Worm (Caenorhabditis elegans) whole organism, L3 larva: Measurements from ENCODE around the gene R13H4.5.

ENCODE experiments used
- R02D3.7 ChIP-seq: fragments of 150-350 bp; optimal IDR thresholded peaks from 2 replicates; lab custom pipeline; 2014; ENCODE audit warnings: missing biosample characterization, missing genetic modification characterization
- ama-1 ChIP-seq: fragments of 150-350 bp; optimal IDR thresholded peaks from 2 replicates; lab custom pipeline; 2018
- ceh-16 ChIP-seq: sonication (generic microtip); optimal IDR thresholded peaks from 2 replicates; lab custom pipeline; 2017; ENCODE audit warnings: missing biosample characterization, missing genetic modification characterization
- ceh-28 ChIP-seq: fragments of 150-350 bp; optimal IDR thresholded peaks from 2 replicates; lab custom pipeline; 2014; ENCODE audit warnings: missing biosample characterization, missing genetic modification reagents, missing genetic modification characterization
- ceh-82 ChIP-seq: fragments of 150-350 bp; optimal IDR thresholded peaks from 2 replicates; lab custom pipeline; 2014; ENCODE audit warnings: missing biosample characterization, missing genetic modification characterization
- ceh-9 ChIP-seq: sonication (generic microtip); optimal IDR thresholded peaks from 2 replicates; lab custom pipeline; 2018; ENCODE audit warnings: missing biosample characterization, missing genetic modification characterization
- daf-12 ChIP-seq: fragments of 150-350 bp; optimal IDR thresholded peaks from 2 replicates; lab custom pipeline; 2014; ENCODE audit warnings: missing biosample characterization, missing genetic modification reagents, missing genetic modification characterization
- egl-27 ChIP-seq: sonication (generic microtip); optimal IDR thresholded peaks from 4 replicates; lab custom pipeline; 2017; ENCODE audit warnings: missing biosample characterization, missing genetic modification reagents, missing genetic modification characterization
- egl-5 ChIP-seq: fragments of 150-350 bp; optimal IDR thresholded peaks from 2 replicates; lab custom pipeline; 2017; ENCODE audit warnings: missing biosample characterization, missing genetic modification reagents, missing genetic modification characterization, inconsistent platforms
- elt-2 ChIP-seq: sonication (generic microtip); optimal IDR thresholded peaks from 2 replicates; lab custom pipeline; 2016; ENCODE audit warnings: missing genetic modification reagents, mild to moderate bottlenecking, missing genetic modification characterization, missing compliant biosample characterization
- elt-3 ChIP-seq, 3 experiments: fragments of 150-350 bp in 1 of 3; sonication (generic microtip) in 2 of 3; optimal IDR thresholded peaks; 2 replicates in 2 of 3; 4 replicates in 1 of 3; lab custom pipeline; 2014 to 2017; ENCODE audit warnings: missing biosample characterization in 3 of 3, missing genetic modification characterization in 3 of 3
- eor-1 ChIP-seq, 2 experiments: fragments of 150-350 bp; optimal IDR thresholded peaks; 2 replicates each; lab custom pipeline; 2014 to 2018; ENCODE audit warnings: missing biosample characterization in 2 of 2, missing genetic modification characterization in 2 of 2
- fkh-10 ChIP-seq: sonication (generic microtip); optimal IDR thresholded peaks from 2 replicates; lab custom pipeline; 2017; ENCODE audit warnings: missing biosample characterization, missing genetic modification reagents, missing genetic modification characterization
- fkh-2 ChIP-seq: fragments of 150-350 bp; optimal IDR thresholded peaks from 2 replicates; lab custom pipeline; 2014; ENCODE audit warnings: missing biosample characterization, missing genetic modification reagents, missing genetic modification characterization
- fos-1 ChIP-seq: fragments of 150-350 bp; optimal IDR thresholded peaks from 2 replicates; lab custom pipeline; 2014; ENCODE audit warnings: missing biosample characterization, missing genetic modification characterization
- hmg-11 ChIP-seq: sonication (generic microtip); optimal IDR thresholded peaks from 2 replicates; lab custom pipeline; 2016; ENCODE audit warnings: missing genetic modification characterization, missing compliant biosample characterization
- jun-1 ChIP-seq: fragments of 150-350 bp; optimal IDR thresholded peaks from 2 replicates; lab custom pipeline; 2014; ENCODE audit warnings: missing biosample characterization, missing genetic modification reagents, missing genetic modification characterization
- lin-15B ChIP-seq: fragments of 150-350 bp; optimal IDR thresholded peaks from 2 replicates; lab custom pipeline; 2014; ENCODE audit warnings: missing biosample characterization, missing genetic modification characterization
- lin-39 ChIP-seq: fragments of 150-350 bp; optimal IDR thresholded peaks from 2 replicates; lab custom pipeline; 2018; ENCODE audit warnings: missing biosample characterization, missing genetic modification reagents, missing genetic modification characterization
- lsy-12 ChIP-seq: sonication (generic microtip); optimal IDR thresholded peaks from 2 replicates; lab custom pipeline; 2016; ENCODE audit warnings: mild to moderate bottlenecking, missing genetic modification characterization, missing compliant biosample characterization
- mml-1 ChIP-seq: fragments of 150-350 bp; sonication (generic microtip); optimal IDR thresholded peaks from 3 replicates; lab custom pipeline; 2014; ENCODE audit warnings: missing biosample characterization, missing genetic modification characterization
- nfya-1 ChIP-seq: sonication (generic microtip); optimal IDR thresholded peaks from 2 replicates; lab custom pipeline; 2017; ENCODE audit warnings: missing genetic modification characterization, mild to moderate bottlenecking, missing compliant biosample characterization, antibody characterized with exemption, moderate library complexity; ENCODE audit not compliant: insufficient read depth
- nhr-11 ChIP-seq: fragments of 150-350 bp; optimal IDR thresholded peaks from 2 replicates; lab custom pipeline; 2014; ENCODE audit warnings: missing biosample characterization, missing genetic modification characterization
- nhr-12 ChIP-seq: fragments of 150-350 bp; optimal IDR thresholded peaks from 2 replicates; lab custom pipeline; 2014; ENCODE audit warnings: missing biosample characterization, missing genetic modification characterization
- nhr-23 ChIP-seq: fragments of 150-350 bp; optimal IDR thresholded peaks from 2 replicates; lab custom pipeline; 2014; ENCODE audit warnings: missing biosample characterization, missing genetic modification reagents, missing genetic modification characterization
- nhr-237 ChIP-seq: fragments of 150-350 bp; optimal IDR thresholded peaks from 2 replicates; lab custom pipeline; 2014; ENCODE audit warnings: missing biosample characterization, missing genetic modification characterization
- nhr-25 ChIP-seq: sonication (generic microtip); optimal IDR thresholded peaks from 2 replicates; lab custom pipeline; 2017; ENCODE audit warnings: missing biosample characterization, missing genetic modification characterization
- nhr-28 ChIP-seq: fragments of 150-350 bp; optimal IDR thresholded peaks from 2 replicates; lab custom pipeline; 2014; ENCODE audit warnings: missing biosample characterization, missing genetic modification characterization
- nhr-43 ChIP-seq: sonication (generic microtip); optimal IDR thresholded peaks from 2 replicates; lab custom pipeline; 2016; ENCODE audit warnings: mild to moderate bottlenecking, missing genetic modification characterization, missing compliant biosample characterization; ENCODE audit not compliant: poor library complexity, severe bottlenecking
- nhr-67 ChIP-seq: fragments of 150-350 bp; optimal IDR thresholded peaks from 2 replicates; lab custom pipeline; 2014; ENCODE audit warnings: missing biosample characterization, missing genetic modification characterization
- nhr-77 ChIP-seq: fragments of 150-350 bp; optimal IDR thresholded peaks from 2 replicates; lab custom pipeline; 2014; ENCODE audit warnings: missing biosample characterization, missing genetic modification characterization
- pha-4 ChIP-seq: fragments of 150-350 bp; optimal IDR thresholded peaks from 2 replicates; lab custom pipeline; 2014; ENCODE audit warnings: missing biosample characterization, missing genetic modification reagents, missing genetic modification characterization
- pqm-1 ChIP-seq: fragments of 150-350 bp; optimal IDR thresholded peaks from 2 replicates; lab custom pipeline; 2017; ENCODE audit warnings: missing biosample characterization, missing genetic modification characterization, inconsistent platforms
- sea-2 ChIP-seq: fragments of 150-350 bp; sonication (generic microtip); optimal IDR thresholded peaks from 4 replicates; lab custom pipeline; 2014; ENCODE audit warnings: missing biosample characterization, missing genetic modification reagents, missing genetic modification characterization
- skn-1 ChIP-seq: fragments of 150-350 bp; optimal IDR thresholded peaks from 2 replicates; lab custom pipeline; 2014; ENCODE audit warnings: missing biosample characterization, missing genetic modification characterization
- snpc-4 ChIP-seq: fragments of 150-350 bp; optimal IDR thresholded peaks from 2 replicates; lab custom pipeline; 2014; ENCODE audit warnings: missing biosample characterization, missing genetic modification characterization
- tbx-2 ChIP-seq: sonication (generic microtip); optimal IDR thresholded peaks from 2 replicates; lab custom pipeline; 2016; ENCODE audit warnings: mild to moderate bottlenecking, missing genetic modification characterization, missing compliant biosample characterization
- unc-39 ChIP-seq: sonication (generic microtip); optimal IDR thresholded peaks from 4 replicates; lab custom pipeline; 2017; ENCODE audit warnings: missing biosample characterization, missing genetic modification characterization
- unc-62 ChIP-seq: fragments of 150-350 bp; sonication (generic microtip); optimal IDR thresholded peaks from 4 replicates; lab custom pipeline; 2014; ENCODE audit warnings: missing biosample characterization, missing genetic modification reagents, missing genetic modification characterization
- ztf-11 ChIP-seq: fragments of 150-350 bp; optimal IDR thresholded peaks from 2 replicates; lab custom pipeline; 2014; ENCODE audit warnings: missing biosample characterization, missing genetic modification characterization

R13H4.5 gene

DNA sequence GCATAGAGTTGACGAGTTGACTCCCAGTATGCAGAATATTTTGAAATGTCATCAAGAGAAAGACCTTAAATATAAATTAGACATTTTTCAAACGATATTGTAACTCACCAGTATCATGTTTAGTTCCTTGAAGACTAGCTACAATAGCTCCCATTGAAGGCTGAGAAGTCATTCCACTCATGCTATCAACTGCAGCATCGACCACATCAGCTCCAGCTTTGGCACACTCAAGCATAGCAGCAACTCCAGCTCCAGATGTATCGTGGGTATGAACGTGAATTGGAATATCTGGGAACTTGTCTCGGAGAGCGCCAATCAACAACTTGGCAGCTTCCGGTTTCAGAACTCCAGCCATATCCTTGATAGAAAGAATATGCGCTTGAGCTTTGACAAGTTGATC is 41.0 kb upstream of the R13H4.5 start:
- TF ChIP-seq nhr-43 (tag; lab: Kevin White, UChicago) (no peak), ama-1 (peak; percentile 42)

DNA sequence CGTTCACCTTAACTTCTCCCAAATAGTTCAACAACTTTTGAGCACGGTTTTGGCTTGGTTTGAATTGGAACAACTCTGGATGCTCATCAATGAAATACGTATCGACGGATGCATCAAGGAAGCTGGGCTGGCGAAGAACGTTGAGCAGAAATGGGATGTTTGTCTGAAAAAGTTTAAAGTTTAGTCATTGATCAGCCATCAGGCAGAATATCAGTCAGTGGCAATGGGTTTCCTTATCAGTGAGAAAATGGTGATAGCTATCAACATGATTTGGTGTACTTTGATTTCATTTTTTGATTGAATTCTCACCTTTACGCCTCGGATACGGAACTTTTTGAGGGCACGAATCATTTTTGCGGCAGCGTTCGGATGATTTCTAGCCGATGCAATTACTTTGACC is 39.9 kb upstream of the R13H4.5 start:
- TF ChIP-seq nhr-23 (tag; lab: Kevin White, UChicago) = no peak
- TF ChIP-seq pqm-1 (tag; lab: Kevin White, UChicago) = peak; percentile 50
- peak; percentile 89 for TF ChIP-seq ama-1
- peak; percentile 34 for TF ChIP-seq nhr-43 (tag; lab: Kevin White, UChicago)
- no peak for TF ChIP-seq ceh-16 (tag; lab: Kevin White, UChicago)
- peak; percentile 62 for TF ChIP-seq elt-2 (tag; lab: Kevin White, UChicago)

ce11 chrV:11822461-11822939 is 38.0 kb upstream of the R13H4.5 start, which contains the start of gene pyc-1:
Gene pyc-1, minus strand, starts transcription at chrV:11822529.
- TF ChIP-seq elt-2 (tag; lab: Kevin White, UChicago) = peak; percentile 71
- peak; percentile 15 for TF ChIP-seq lin-39 (tag; lab: Kevin White, UChicago)
- no peak for TF ChIP-seq snpc-4 (tag; lab: Kevin White, UChicago)
- TF ChIP-seq lin-15B = no peak
- TF ChIP-seq nfya-1 (tag; lab: Kevin White, UChicago) = peak; percentile 30
- peak; percentile 59 for TF ChIP-seq ama-1
- TF ChIP-seq nhr-237 = no peak
- no peak for TF ChIP-seq nhr-67 (tag; lab: Kevin White, UChicago)
- peak; percentile 7 for TF ChIP-seq ceh-28 (tag; lab: Kevin White, UChicago)
- TF ChIP-seq nhr-28 (tag; lab: Kevin White, UChicago) = no peak
- TF ChIP-seq lsy-12 = peak; percentile 19
- no peak for TF ChIP-seq nhr-25 (tag; lab: Kevin White, UChicago)
- no peak for TF ChIP-seq daf-12 (tag; lab: Kevin White, UChicago)
- TF ChIP-seq fkh-2 (tag; lab: Kevin White, UChicago) = no peak
- TF ChIP-seq pqm-1 (tag; lab: Kevin White, UChicago) = peak; percentile 74
- TF ChIP-seq fos-1 (tag; lab: Kevin White, UChicago) = no peak
- peak; percentile 77 for TF ChIP-seq pha-4
- TF ChIP-seq nhr-43 (tag; lab: Kevin White, UChicago) = no peak
- peak; percentile 56 for TF ChIP-seq jun-1 (tag; lab: Kevin White, UChicago)
- TF ChIP-seq, all 47 proteins: peak for 9

- TF ChIP-seq ama-1 (peak; percentile 44), pha-4 (peak; percentile 7), nfya-1 (tag; lab: Kevin White, UChicago) (peak; percentile 69)
- TF ChIP-seq, all 47 proteins: peak for 3; not testable (repeated sequence) for 44
These were observed 37.2 kb upstream of the R13H4.5 start for ce11 chrV:11823125-11823833.

ce11 chrV:11823978-11824377 is 36.5 kb upstream of the R13H4.5 start:
- TF ChIP-seq fos-1 (tag; lab: Kevin White, UChicago) (no peak), ceh-82 (no peak), egl-27 (tag; lab: Kevin White, UChicago) (no peak), nhr-77 (no peak), mml-1 (tag; lab: Kevin White, UChicago) (peak; percentile 9), fkh-10 (GFP tag; lab: Kevin White, UChicago) (no peak), hmg-11 (tag; lab: Kevin White, UChicago) (no peak), ceh-9 (no peak), sea-2 (GFP tag; lab: Kevin White, UChicago) (no peak), ztf-11 (tag; lab: Kevin White, UChicago) (no peak), nhr-25 (tag; lab: Kevin White, UChicago) (peak; percentile 78), jun-1 (tag; lab: Kevin White, UChicago) (peak; percentile 69), nfya-1 (tag; lab: Kevin White, UChicago) (peak; percentile 85), skn-1 (tag; lab: Kevin White, UChicago) (no peak), egl-5 (tag; lab: Kevin White, UChicago) (no peak), lsy-12 (peak; percentile 65), fkh-2 (tag; lab: Kevin White, UChicago) (no peak), unc-39 (tag; lab: Kevin White, UChicago) (no peak), nhr-11 (peak; percentile 67), ceh-28 (tag; lab: Kevin White, UChicago) (no peak), elt-2 (tag; lab: Kevin White, UChicago) (peak; percentile 94), pqm-1 (tag; lab: Kevin White, UChicago) (peak; percentile 97), unc-62 (GFP tag; lab: Kevin White, UChicago) (peak; percentile 54), elt-3 (tag; optimal IDR thresholded peaks at IDR 0.05; lab: Kevin White, UChicago) (peak in 1 of 3 experiments; percentile 19), nhr-12 (no peak), eor-1 (tag; optimal IDR thresholded peaks at IDR 0.05; lab: Kevin White, UChicago) (peak in 1 of 2 experiments; percentile 9), R02D3.7 (tag; lab: Kevin White, UChicago) (peak; percentile 25), lin-15B (peak; percentile 40), lin-39 (tag; lab: Kevin White, UChicago) (peak; percentile 77), ceh-16 (tag; lab: Kevin White, UChicago) (no peak), nhr-23 (tag; lab: Kevin White, UChicago) (peak; percentile 75), tbx-2 (tag; lab: Kevin White, UChicago) (no peak), nhr-28 (tag; lab: Kevin White, UChicago) (no peak)
